Fruit fly (Drosophila melanogaster) whole organism, embryonic: ENCODE measurements around the gene Cyp303a1.

Experiments
- Abd-B ChIP-seq: fragments of 200-800 bp; sonication (Bioruptor generic); optimal IDR thresholded peaks from 2 replicates; lab custom pipeline; 2018; ENCODE audit warnings: missing biosample characterization, mild to moderate bottlenecking, missing genetic modification characterization, moderate library complexity
- CG10565 ChIP-seq: fragments of 200-800 bp; sonication (Bioruptor generic); optimal IDR thresholded peaks from 3 replicates; lab custom pipeline; 2016; ENCODE audit warnings: missing biosample characterization, mild to moderate bottlenecking, missing genetic modification characterization
- CG10959 ChIP-seq: fragments of 200-800 bp; sonication (Bioruptor generic); IDR thresholded peaks from 2 replicates; pipeline ENCODE4 v1.3.6; 2022; ENCODE audit warnings: missing biosample characterization, missing genetic modification characterization
- CG11723 ChIP-seq: fragments of 200-800 bp; sonication (Bioruptor generic); optimal IDR thresholded peaks from 2 replicates; lab custom pipeline; 2017; ENCODE audit warnings: missing biosample characterization, mild to moderate bottlenecking, missing genetic modification characterization
- CG1233 ChIP-seq: fragments of 200-800 bp; sonication (Bioruptor generic); optimal IDR thresholded peaks from 4 replicates; lab custom pipeline; 2018; ENCODE audit warnings: missing biosample characterization, mild to moderate bottlenecking, missing genetic modification characterization
- CG14050 ChIP-seq: fragments of 200-800 bp; sonication (Bioruptor generic); IDR thresholded peaks from 3 replicates; pipeline ENCODE4 v1.3.6; 2022; ENCODE audit warnings: missing biosample characterization, missing genetic modification characterization
- CG14667 ChIP-seq: fragments of 200-800 bp; sonication (Bioruptor generic); IDR thresholded peaks from 2 replicates; pipeline ENCODE4 v1.3.6; 2022; ENCODE audit warnings: missing biosample characterization, missing genetic modification characterization
- CG15601 ChIP-seq: fragments of 200-800 bp; sonication (Bioruptor generic); optimal IDR thresholded peaks from 3 replicates; lab custom pipeline; 2019; ENCODE audit warnings: missing biosample characterization, mild to moderate bottlenecking, missing genetic modification characterization, moderate library complexity
- CG17612 ChIP-seq: fragments of 200-800 bp; sonication (Bioruptor generic); IDR thresholded peaks from 2 replicates; pipeline ENCODE4 v1.3.6; 2022; ENCODE audit warnings: missing biosample characterization, missing genetic modification characterization
- CG3995 ChIP-seq: fragments of 200-800 bp; sonication (Bioruptor generic); optimal IDR thresholded peaks from 3 replicates; lab custom pipeline; 2016; ENCODE audit warnings: missing biosample characterization, missing genetic modification characterization
- CG42726 ChIP-seq: fragments of 200-800 bp; sonication (Bioruptor generic); IDR thresholded peaks from 2 replicates; pipeline ENCODE4 v1.3.6; 2022; ENCODE audit warnings: missing biosample characterization, missing genetic modification characterization; ENCODE audit not compliant: partially characterized antibody
- CG4360 ChIP-seq: fragments of 200-800 bp; sonication (Bioruptor generic); IDR thresholded peaks from 2 replicates; pipeline ENCODE4 v1.3.6; 2022; ENCODE audit warnings: missing biosample characterization, missing genetic modification characterization
- CG4424 ChIP-seq: fragments of 200-800 bp; sonication (Bioruptor generic); optimal IDR thresholded peaks from 3 replicates; lab custom pipeline; 2016; ENCODE audit warnings: missing biosample characterization, missing genetic modification characterization
- CG6765 ChIP-seq: fragments of 200-800 bp; sonication (Bioruptor generic); optimal IDR thresholded peaks from 3 replicates; lab custom pipeline; 2017; ENCODE audit warnings: missing biosample characterization, mild to moderate bottlenecking, missing genetic modification characterization
- CG6791 ChIP-seq: fragments of 200-800 bp; sonication (Bioruptor generic); IDR thresholded peaks from 3 replicates; pipeline ENCODE4 v1.3.6; 2022; ENCODE audit warnings: missing biosample characterization, missing genetic modification characterization; ENCODE audit not compliant: partially characterized antibody
- CG9727 ChIP-seq: fragments of 200-800 bp; sonication (Bioruptor generic); optimal IDR thresholded peaks from 3 replicates; lab custom pipeline; 2017; ENCODE audit warnings: missing biosample characterization, mild to moderate bottlenecking, missing genetic modification characterization
- D ChIP-seq, 2 experiments: fragments of 200-800 bp in 1 of 2; fragments of >200 bp in 1 of 2; sonication (Bioruptor generic) in 1 of 2; optimal IDR thresholded peaks; 2 replicates in 1 of 2; 3 replicates in 1 of 2; lab custom pipeline; 2017; ENCODE audit warnings: mild to moderate bottlenecking in 1 of 2, missing biosample characterization in 1 of 2, missing genetic modification characterization in 1 of 2, missing genetic modification reagents in 1 of 2
- Elba2 ChIP-seq: fragments of 200-800 bp; sonication (Bioruptor generic); optimal IDR thresholded peaks from 3 replicates; lab custom pipeline; 2016; ENCODE audit warnings: missing biosample characterization, missing genetic modification characterization
- H15 ChIP-seq: fragments of 200-800 bp; sonication (Bioruptor generic); IDR thresholded peaks from 3 replicates; pipeline ENCODE4 v1.3.6; 2022; ENCODE audit warnings: missing biosample characterization, missing genetic modification characterization
- HmgD ChIP-seq: fragments of 200-800 bp; sonication (Bioruptor generic); optimal IDR thresholded peaks from 3 replicates; lab custom pipeline; 2016; ENCODE audit warnings: missing biosample characterization, missing genetic modification characterization
- Hmx ChIP-seq: fragments of 200-800 bp; sonication (Bioruptor generic); optimal IDR thresholded peaks from 2 replicates; lab custom pipeline; 2016; ENCODE audit warnings: missing biosample characterization, missing genetic modification characterization
- Hsf ChIP-seq: fragments of 200-800 bp; sonication (Bioruptor generic); optimal IDR thresholded peaks from 3 replicates; lab custom pipeline; 2016; ENCODE audit warnings: missing biosample characterization, missing genetic modification characterization
- Med ChIP-seq: fragments of 200-800 bp; sonication (Bioruptor generic); peaks from one replicate; lab custom pipeline; 2016; ENCODE audit warnings: missing biosample characterization, missing genetic modification characterization, mild to moderate bottlenecking, inconsistent platforms, moderate library complexity
- Mrtf ChIP-seq: fragments of 200-800 bp; sonication (Bioruptor generic); IDR thresholded peaks from 3 replicates; pipeline ENCODE4 v1.3.6; 2022; ENCODE audit warnings: missing biosample characterization, missing genetic modification characterization
- NC2β ChIP-seq: fragments of 200-800 bp; sonication (Bioruptor generic); optimal IDR thresholded peaks from 2 replicates; lab custom pipeline; 2016; ENCODE audit warnings: missing biosample characterization, missing genetic modification characterization
- Neu2 ChIP-seq: fragments of 200-800 bp; sonication (Bioruptor generic); optimal IDR thresholded peaks from 3 replicates; lab custom pipeline; 2016; ENCODE audit warnings: missing biosample characterization, missing genetic modification characterization, borderline replicate concordance
- PHDP ChIP-seq: fragments of 200-800 bp; sonication (Bioruptor generic); optimal IDR thresholded peaks from 3 replicates; lab custom pipeline; 2018; ENCODE audit warnings: missing biosample characterization, mild to moderate bottlenecking, missing genetic modification characterization, moderate library complexity
- Sox100B ChIP-seq: fragments of 200-800 bp; sonication (Bioruptor generic); optimal IDR thresholded peaks from 3 replicates; lab custom pipeline; 2018; ENCODE audit warnings: missing biosample characterization, mild to moderate bottlenecking, missing genetic modification characterization
- TFAM ChIP-seq: fragments of 200-800 bp; sonication (Bioruptor generic); optimal IDR thresholded peaks from 2 replicates; lab custom pipeline; 2017; ENCODE audit warnings: missing biosample characterization, missing genetic modification characterization, inconsistent platforms
- Trl ChIP-seq, 3 experiments: fragments of >200 bp in 2 of 3; fragments of 200-800 bp in 1 of 3; sonication (Bioruptor generic) in 1 of 3; optimal IDR thresholded peaks; 2 replicates in 1 of 3; 3 replicates in 2 of 3; lab custom pipeline; 2016 to 2017; ENCODE audit warnings: missing biosample characterization in 1 of 3, missing genetic modification characterization in 1 of 3
- al ChIP-seq: fragments of 200-800 bp; sonication (Bioruptor generic); IDR thresholded peaks from 2 replicates; pipeline ENCODE4 v1.3.6; 2022; ENCODE audit warnings: missing biosample characterization, missing genetic modification characterization
- ase ChIP-seq: fragments of 200-800 bp; sonication (Bioruptor generic); IDR thresholded peaks from 3 replicates; pipeline ENCODE4 v1.3.6; 2022; ENCODE audit warnings: missing biosample characterization, missing genetic modification characterization
- chif ChIP-seq, 2 experiments: fragments of 200-800 bp; sonication (Bioruptor generic); optimal IDR thresholded peaks; 3 replicates each; lab custom pipeline; 2016; ENCODE audit warnings: missing biosample characterization in 2 of 2, missing genetic modification characterization in 2 of 2
- exex ChIP-seq: fragments of 200-800 bp; sonication (Bioruptor generic); optimal IDR thresholded peaks from 4 replicates; lab custom pipeline; 2018; ENCODE audit warnings: missing biosample characterization, mild to moderate bottlenecking, missing genetic modification characterization, moderate library complexity
- fru ChIP-seq: fragments of >200 bp; optimal IDR thresholded peaks from 2 replicates; lab custom pipeline; 2017
- gce ChIP-seq: fragments of 200-800 bp; sonication (Bioruptor generic); IDR thresholded peaks from 3 replicates; pipeline ENCODE4 v1.3.6; 2022; ENCODE audit warnings: missing biosample characterization, missing genetic modification characterization
- gcm ChIP-seq: fragments of 200-800 bp; sonication (Bioruptor generic); optimal IDR thresholded peaks from 2 replicates; lab custom pipeline; 2019; ENCODE audit warnings: missing biosample characterization, mild to moderate bottlenecking, missing genetic modification characterization, moderate library complexity
- hbn ChIP-seq: fragments of 200-800 bp; sonication (Bioruptor generic); IDR thresholded peaks from 2 replicates; pipeline ENCODE4 v1.3.6; 2022; ENCODE audit warnings: missing biosample characterization, missing genetic modification characterization; ENCODE audit not compliant: partially characterized antibody
- her ChIP-seq: fragments of 200-800 bp; sonication (Bioruptor generic); optimal IDR thresholded peaks from 2 replicates; lab custom pipeline; 2016; ENCODE audit warnings: missing biosample characterization, missing genetic modification characterization
- lbe ChIP-seq: fragments of 200-800 bp; sonication (Bioruptor generic); optimal IDR thresholded peaks from 2 replicates; lab custom pipeline; 2016; ENCODE audit warnings: missing biosample characterization, mild to moderate bottlenecking, missing genetic modification characterization
- nerfin-1 ChIP-seq: fragments of 200-800 bp; sonication (Bioruptor generic); optimal IDR thresholded peaks from 3 replicates; lab custom pipeline; 2019; ENCODE audit warnings: missing biosample characterization, mild to moderate bottlenecking, missing genetic modification characterization, moderate library complexity
- nom ChIP-seq: fragments of 200-800 bp; sonication (Bioruptor generic); optimal IDR thresholded peaks from 2 replicates; lab custom pipeline; 2017; ENCODE audit warnings: missing biosample characterization, missing genetic modification characterization, mild to moderate bottlenecking, moderate library complexity, missing genetic modification reagents
- pfk ChIP-seq: fragments of 200-800 bp; sonication (Bioruptor generic); optimal IDR thresholded peaks from 2 replicates; lab custom pipeline; 2018; ENCODE audit warnings: missing biosample characterization, mild to moderate bottlenecking, missing genetic modification characterization, moderate library complexity
- prd ChIP-seq, 3 experiments: fragments of >200 bp in 2 of 3; fragments of 200-800 bp in 1 of 3; sonication (Bioruptor generic) in 1 of 3; optimal IDR thresholded peaks in 2 of 3; IDR thresholded peaks in 1 of 3; 2 replicates in 2 of 3; 3 replicates in 1 of 3; pipeline versions ENCODE4 v1.3.6 to Lab custom; 2017 to 2022; ENCODE audit warnings: missing biosample characterization in 1 of 3, missing genetic modification characterization in 1 of 3
- run ChIP-seq: fragments of 200-800 bp; sonication (Bioruptor generic); optimal IDR thresholded peaks from 3 replicates; lab custom pipeline; 2018; ENCODE audit warnings: missing biosample characterization, mild to moderate bottlenecking, missing genetic modification characterization
- sc ChIP-seq, 3 experiments: fragments of >200 bp in 2 of 3; fragments of 200-800 bp in 1 of 3; sonication (Bioruptor generic) in 1 of 3; optimal IDR thresholded peaks; 2 replicates in 2 of 3; 3 replicates in 1 of 3; lab custom pipeline; 2017; ENCODE audit warnings: mild to moderate bottlenecking in 1 of 3, missing biosample characterization in 1 of 3, missing genetic modification characterization in 1 of 3, missing genetic modification reagents in 1 of 3
- sob ChIP-seq: fragments of 200-800 bp; sonication (Bioruptor generic); IDR thresholded peaks from 2 replicates; pipeline ENCODE4 v1.3.6; 2022; ENCODE audit warnings: missing biosample characterization, missing genetic modification characterization
- stc ChIP-seq: fragments of 200-800 bp; sonication (Bioruptor generic); IDR thresholded peaks from 2 replicates; pipeline ENCODE4 v1.3.6; 2022; ENCODE audit warnings: missing biosample characterization, missing genetic modification characterization
- twi ChIP-seq: fragments of 200-800 bp; optimal IDR thresholded peaks from 2 replicates; lab custom pipeline; 2019; ENCODE audit warnings: missing biosample characterization, mild to moderate bottlenecking, missing genetic modification characterization, moderate library complexity
- z ChIP-seq: fragments of 200-800 bp; sonication (Bioruptor generic); IDR thresholded peaks from 3 replicates; pipeline ENCODE4 v1.3.6; 2022; ENCODE audit warnings: missing biosample characterization, missing genetic modification characterization

The Cyp303a1 gene

DNA sequence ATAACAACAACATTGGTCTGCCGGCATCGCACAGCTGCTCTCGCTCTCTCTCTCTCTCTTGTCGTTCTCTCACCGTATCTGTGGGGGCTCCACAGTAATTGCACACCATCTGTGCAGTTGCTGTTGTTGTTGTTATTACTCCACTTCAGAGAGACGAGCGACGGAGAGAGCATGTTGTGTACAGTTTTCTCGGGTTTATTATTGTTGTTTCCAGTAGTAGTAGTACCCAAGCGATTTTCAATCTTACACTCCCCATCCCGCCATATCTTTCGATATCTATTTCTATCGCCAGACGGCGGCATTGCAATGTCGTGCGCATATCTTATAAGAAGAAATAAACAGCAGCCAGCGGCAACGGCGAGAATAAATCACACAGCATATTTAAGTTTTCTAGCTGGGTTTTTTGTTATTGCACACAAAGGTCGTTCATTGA, 25.9 kb upstream of the Cyp303a1 start (continued):
- TF ChIP-seq Elba2 (GFP tag; lab: Kevin White, UChicago) (peak; percentile 8), CG42726 (no peak), stc (GFP tag; lab: Robert Waterston, UW) (no peak), CG17612 (GFP tag; lab: Robert Waterston, UW) (no peak), HmgD (no peak), CG11723 (GFP tag; lab: Kevin White, UChicago) (no peak), gcm (GFP tag; lab: Kevin White, UChicago) (no peak), ase (GFP tag; lab: Robert Waterston, UW) (no peak), CG6791 (GFP tag; lab: Robert Waterston, UW) (no peak), CG14050 (GFP tag; lab: Robert Waterston, UW) (no peak), CG14667 (GFP tag; lab: Robert Waterston, UW) (no peak), Mrtf (GFP tag; lab: Robert Waterston, UW) (no peak), sob (GFP tag; lab: Robert Waterston, UW) (no peak), TFAM (no peak), Med (GFP tag; lab: Kevin White, UChicago) (peak; percentile 75), Neu2 (GFP tag; lab: Kevin White, UChicago) (peak; percentile 8), her (GFP tag; lab: Kevin White, UChicago) (no peak), hbn (GFP tag; lab: Robert Waterston, UW) (no peak), pfk (peak; percentile 66), CG4424 (no peak), CG6765 (GFP tag; lab: Kevin White, UChicago) (no peak), run (no peak), CG10565 (GFP tag; lab: Kevin White, UChicago) (no peak), fru (lab: Kevin White, UChicago) (no peak), gce (GFP tag; lab: Robert Waterston, UW) (no peak), CG3995 (GFP tag; lab: Kevin White, UChicago) (no peak), CG9727 (GFP tag; lab: Kevin White, UChicago) (no peak), CG10959 (GFP tag; lab: Robert Waterston, UW) (no peak), exex (no peak), lbe (peak; percentile 14), NC2β (GFP tag; lab: Kevin White, UChicago) (no peak), nom (GFP tag; lab: Kevin White, UChicago) (peak; percentile 8), Sox100B (GFP tag; lab: Kevin White, UChicago) (no peak), D (optimal IDR thresholded peaks at IDR 0.05; lab: Kevin White, UChicago) (no peak), D (GFP tag; optimal IDR thresholded peaks at IDR 0.05; lab: Kevin White, UChicago) (no peak), prd (optimal IDR thresholded peaks at IDR 0.05; lab: Kevin White, UChicago) (no peak), prd (GFP tag; IDR thresholded peaks at IDR 0.05; lab: Robert Waterston, UW) (no peak), CG4360 (no peak), chif (GFP tag; optimal IDR thresholded peaks at IDR 0.05; lab: Kevin White, UChicago) (no peak), Hmx (no peak), sc (optimal IDR thresholded peaks at IDR 0.05; lab: Kevin White, UChicago) (no peak), sc (GFP tag; optimal IDR thresholded peaks at IDR 0.05; lab: Kevin White, UChicago) (no peak), CG15601 (tag; lab: Kevin White, UChicago) (no peak), nerfin-1 (tag; lab: Kevin White, UChicago) (peak; percentile 25), PHDP (no peak), z (GFP tag; lab: Robert Waterston, UW) (no peak), H15 (GFP tag; lab: Robert Waterston, UW) (no peak), al (GFP tag; lab: Robert Waterston, UW) (no peak), Hsf (GFP tag; lab: Kevin White, UChicago) (no peak), Trl (optimal IDR thresholded peaks at IDR 0.05; lab: Kevin White, UChicago) (peak; percentile 85 to 95), Trl (GFP tag; optimal IDR thresholded peaks at IDR 0.05; lab: Kevin White, UChicago) (no peak), twi (tag; lab: Kevin White, UChicago) (peak; percentile 56), CG1233 (GFP tag; lab: Kevin White, UChicago) (no peak), Abd-B (GFP tag; lab: Kevin White, UChicago) (no peak)
